Fruit fly (Drosophila melanogaster): ENCODE results near the gene CG17493.

dm6 chr2L:22569530-22569929 lies 19.7 kb downstream of the CG17493 start:
- TF ChIP-seq psq (optimal IDR thresholded peaks at IDR 0.05) (no peak), CG8478 (optimal IDR thresholded peaks at IDR 0.05) (no peak), pan (optimal IDR thresholded peaks at IDR 0.05) (no peak), usp (GFP tag; optimal IDR thresholded peaks at IDR 0.05) (no peak)

All from whole organism.